Worm (Caenorhabditis elegans) whole organism, young adult: ENCODE results near the gene zmp-4.

ENCODE experiments used
- B0019.2 ChIP-seq: fragments of 200-800 bp; sonication (Bioruptor generic); conservative IDR thresholded peaks from 2 replicates; pipeline ENCODE4 v1.3.6; 2022; ENCODE audit warnings: missing genetic modification reagents, missing genetic modification characterization, missing compliant biosample characterization
- C06A6.2 ChIP-seq: fragments of 200-800 bp; sonication (Bioruptor generic); conservative IDR thresholded peaks from 2 replicates; pipeline ENCODE4 v1.3.6; 2022; ENCODE audit warnings: missing genetic modification characterization, missing compliant biosample characterization
- C17E4.6 ChIP-seq: fragments of 200-800 bp; sonication (Bioruptor generic); IDR thresholded peaks from 2 replicates; pipeline ENCODE4 v1.3.6; 2022; ENCODE audit warnings: missing genetic modification reagents, missing genetic modification characterization, missing compliant biosample characterization
- F22D6.2 ChIP-seq: sonication (generic microtip); optimal IDR thresholded peaks from 2 replicates; lab custom pipeline; 2016; ENCODE audit warnings: mild to moderate bottlenecking, missing genetic modification characterization, missing compliant biosample characterization
- F57C9.4 ChIP-seq: sonication (generic microtip); optimal IDR thresholded peaks from 2 replicates; lab custom pipeline; 2017; ENCODE audit warnings: mild to moderate bottlenecking, missing genetic modification characterization, missing compliant biosample characterization
- T26A5.8 ChIP-seq: sonication (generic microtip); optimal IDR thresholded peaks from 2 replicates; lab custom pipeline; 2016; ENCODE audit warnings: missing genetic modification characterization, missing compliant biosample characterization
- Y56A3A.18 ChIP-seq: fragments of 200-800 bp; sonication (Bioruptor generic); IDR thresholded peaks from 2 replicates; pipeline ENCODE4 v1.3.6; 2022; ENCODE audit warnings: missing genetic modification reagents, missing genetic modification characterization, missing compliant biosample characterization
- aptf-2 ChIP-seq: fragments of 200-800 bp; sonication (Bioruptor generic); conservative IDR thresholded peaks from 2 replicates; pipeline ENCODE4 v1.3.6; 2022; ENCODE audit warnings: missing genetic modification reagents, missing genetic modification characterization, missing compliant biosample characterization
- aptf-3 ChIP-seq: fragments of 200-800 bp; sonication (Bioruptor generic); IDR thresholded peaks from 2 replicates; pipeline ENCODE4 v1.3.6; 2022; ENCODE audit warnings: missing genetic modification characterization, missing compliant biosample characterization
- athp-1 ChIP-seq: sonication (generic microtip); optimal IDR thresholded peaks from 2 replicates; lab custom pipeline; 2017; ENCODE audit warnings: mild to moderate bottlenecking, missing genetic modification characterization, missing compliant biosample characterization
- attf-3 ChIP-seq: fragments of 200-800 bp; sonication (Bioruptor generic); conservative IDR thresholded peaks from 2 replicates; pipeline ENCODE4 v1.3.6; 2022; ENCODE audit warnings: missing genetic modification reagents, missing genetic modification characterization, missing compliant biosample characterization
- attf-6 ChIP-seq: fragments of 200-800 bp; sonication (Bioruptor generic); IDR thresholded peaks from 2 replicates; pipeline ENCODE4 v1.3.6; 2022; ENCODE audit warnings: missing genetic modification reagents, missing genetic modification characterization, missing compliant biosample characterization
- bed-1 ChIP-seq: fragments of 200-800 bp; sonication (Bioruptor generic); IDR thresholded peaks from 2 replicates; pipeline ENCODE4 v1.3.6; 2022; ENCODE audit warnings: missing genetic modification reagents, missing genetic modification characterization, missing compliant biosample characterization
- bed-2 ChIP-seq: fragments of 200-800 bp; sonication (Bioruptor generic); IDR thresholded peaks from 2 replicates; pipeline ENCODE4 v1.3.6; 2022; ENCODE audit warnings: missing genetic modification reagents, missing genetic modification characterization, missing compliant biosample characterization
- ceh-40 ChIP-seq: fragments of 200-800 bp; sonication (Bioruptor generic); IDR thresholded peaks from 2 replicates; pipeline ENCODE4 v1.3.6; 2022; ENCODE audit warnings: missing genetic modification characterization, missing compliant biosample characterization
- dox-1 ChIP-seq: fragments of 200-800 bp; sonication (Bioruptor generic); IDR thresholded peaks from 2 replicates; pipeline ENCODE4 v1.3.6; 2022; ENCODE audit warnings: missing genetic modification reagents, missing genetic modification characterization, missing compliant biosample characterization
- dpl-1 ChIP-seq: fragments of 150-350 bp; optimal IDR thresholded peaks from 2 replicates; lab custom pipeline; 2014; ENCODE audit warnings: missing biosample characterization, missing genetic modification reagents, missing genetic modification characterization
- ekl-4 ChIP-seq: fragments of 200-800 bp; sonication (Bioruptor generic); IDR thresholded peaks from 2 replicates; pipeline ENCODE4 v1.3.6; 2022; ENCODE audit warnings: missing genetic modification reagents, missing genetic modification characterization, missing compliant biosample characterization
- gei-17 ChIP-seq: fragments of 200-800 bp; sonication (Bioruptor generic); optimal IDR thresholded peaks from 2 replicates; lab custom pipeline; 2018; ENCODE audit warnings: mild to moderate bottlenecking, missing genetic modification characterization, missing compliant biosample characterization
- hmg-1.2 ChIP-seq: fragments of 200-800 bp; sonication (Bioruptor generic); IDR thresholded peaks from 2 replicates; pipeline ENCODE4 v1.3.6; 2022; ENCODE audit warnings: missing genetic modification reagents, missing genetic modification characterization, missing compliant biosample characterization
- hsf-1 ChIP-seq: fragments of 200-800 bp; sonication (Bioruptor generic); IDR thresholded peaks from 2 replicates; pipeline ENCODE4 v1.3.6; 2022; ENCODE audit warnings: missing genetic modification reagents, missing genetic modification characterization, missing compliant biosample characterization
- let-607 ChIP-seq, 2 experiments: fragments of 200-800 bp in 1 of 2; sonication (Bioruptor generic) in 1 of 2; sonication (generic microtip) in 1 of 2; optimal IDR thresholded peaks; 2 replicates each; lab custom pipeline; 2016 to 2018; ENCODE audit warnings: mild to moderate bottlenecking in 2 of 2, missing compliant biosample characterization in 2 of 2, missing genetic modification characterization in 2 of 2, moderate library complexity in 2 of 2, missing genotype in 1 of 2
- lin-26 ChIP-seq: fragments of 200-800 bp; sonication (Bioruptor generic); IDR thresholded peaks from 2 replicates; pipeline ENCODE4 v1.3.6; 2022; ENCODE audit warnings: missing genetic modification reagents, missing genetic modification characterization, missing compliant biosample characterization
- lin-35 ChIP-seq, 3 experiments: fragments of 150-350 bp in 2 of 3; sonication (generic microtip) in 1 of 3; optimal IDR thresholded peaks; 2 replicates each; lab custom pipeline; 2014 to 2018; ENCODE audit warnings: missing biosample characterization in 3 of 3, missing genetic modification characterization in 3 of 3, missing genetic modification reagents in 3 of 3
- lin-40 ChIP-seq: sonication (generic microtip); optimal IDR thresholded peaks from 2 replicates; lab custom pipeline; 2016; ENCODE audit warnings: missing genetic modification characterization, mild to moderate bottlenecking, missing compliant biosample characterization, missing genotype, missing genetic modification reagents
- lin-54 ChIP-seq: fragments of 200-800 bp; sonication (Bioruptor generic); optimal IDR thresholded peaks from 2 replicates; lab custom pipeline; 2018; ENCODE audit warnings: mild to moderate bottlenecking, missing genetic modification characterization, missing compliant biosample characterization
- madf-10 ChIP-seq: sonication (generic microtip); optimal IDR thresholded peaks from 2 replicates; lab custom pipeline; 2016; ENCODE audit warnings: mild to moderate bottlenecking, missing genetic modification characterization, missing compliant biosample characterization
- madf-6 ChIP-seq: fragments of 200-800 bp; sonication (Bioruptor generic); IDR thresholded peaks from 2 replicates; pipeline ENCODE4 v1.3.6; 2022; ENCODE audit warnings: missing genetic modification reagents, missing genetic modification characterization, missing compliant biosample characterization
- mcd-1 ChIP-seq: fragments of 200-800 bp; sonication (Bioruptor generic); IDR thresholded peaks from 2 replicates; pipeline ENCODE4 v1.3.6; 2022; ENCODE audit warnings: missing genetic modification reagents, missing genetic modification characterization, missing compliant biosample characterization
- nfyb-1 ChIP-seq: fragments of 200-800 bp; sonication (Bioruptor generic); IDR thresholded peaks from 2 replicates; pipeline ENCODE4 v1.3.6; 2022; ENCODE audit warnings: missing genetic modification reagents, missing genetic modification characterization, missing compliant biosample characterization
- nhr-120 ChIP-seq: fragments of 200-800 bp; sonication (Bioruptor generic); IDR thresholded peaks from 2 replicates; pipeline ENCODE4 v1.3.6; 2022; ENCODE audit warnings: missing genetic modification characterization, missing compliant biosample characterization
- nhr-179 ChIP-seq: sonication (generic microtip); optimal IDR thresholded peaks from 2 replicates; lab custom pipeline; 2016; ENCODE audit warnings: mild to moderate bottlenecking, missing genetic modification characterization, missing compliant biosample characterization
- pbrm-1 ChIP-seq: fragments of 200-800 bp; sonication (Bioruptor generic); IDR thresholded peaks from 2 replicates; pipeline ENCODE4 v1.3.6; 2022; ENCODE audit warnings: missing genetic modification reagents, missing genetic modification characterization, missing compliant biosample characterization
- rcor-1 ChIP-seq: fragments of 200-800 bp; sonication (Bioruptor generic); IDR thresholded peaks from 2 replicates; pipeline ENCODE4 v1.3.6; 2022; ENCODE audit warnings: missing genetic modification reagents, missing genetic modification characterization, missing compliant biosample characterization
- rec-8 ChIP-seq, 2 experiments: sonication (generic microtip); optimal IDR thresholded peaks; 2 replicates each; lab custom pipeline; 2016; ENCODE audit warnings: mild to moderate bottlenecking in 2 of 2, missing genetic modification characterization in 2 of 2, missing genetic modification reagents in 2 of 2, missing genotype in 2 of 2, missing biosample characterization in 1 of 2, missing compliant biosample characterization in 1 of 2, moderate library complexity in 1 of 2
- repo-1 ChIP-seq: sonication (generic microtip); optimal IDR thresholded peaks from 2 replicates; lab custom pipeline; 2017; ENCODE audit warnings: mild to moderate bottlenecking, missing genetic modification characterization, missing compliant biosample characterization
- rpc-1 ChIP-seq, 2 experiments: fragments of 150-350 bp in 1 of 2; sonication (generic microtip) in 1 of 2; optimal IDR thresholded peaks; 2 replicates each; lab custom pipeline; 2014 to 2018; ENCODE audit warnings: missing biosample characterization in 1 of 2, missing genetic modification characterization in 1 of 2, missing genetic modification reagents in 1 of 2, missing genotype in 1 of 2
- sdz-38 ChIP-seq: sonication (generic microtip); optimal IDR thresholded peaks from 2 replicates; lab custom pipeline; 2016; ENCODE audit warnings: missing genotype, missing genetic modification characterization, missing compliant biosample characterization
- sptf-2 ChIP-seq: fragments of 200-800 bp; sonication (Bioruptor generic); optimal IDR thresholded peaks from 2 replicates; lab custom pipeline; 2018; ENCODE audit warnings: mild to moderate bottlenecking, missing genetic modification characterization, missing compliant biosample characterization
- tlf-1 ChIP-seq: fragments of 200-800 bp; sonication (Bioruptor generic); optimal IDR thresholded peaks from 2 replicates; lab custom pipeline; 2018; ENCODE audit warnings: mild to moderate bottlenecking, missing genetic modification characterization, missing compliant biosample characterization
- unc-130 ChIP-seq: sonication (generic microtip); optimal IDR thresholded peaks from 2 replicates; lab custom pipeline; 2016; ENCODE audit warnings: missing genetic modification reagents, missing genetic modification characterization, missing compliant biosample characterization
- xnd-1 ChIP-seq: sonication (generic microtip); optimal IDR thresholded peaks from 2 replicates; lab custom pipeline; 2016; ENCODE audit warnings: missing genotype, missing genetic modification reagents, missing genetic modification characterization, missing compliant biosample characterization
- zim-3 ChIP-seq: sonication (generic microtip); optimal IDR thresholded peaks from 2 replicates; lab custom pipeline; 2017; ENCODE audit warnings: mild to moderate bottlenecking, missing genetic modification characterization, moderate library complexity, missing compliant biosample characterization
- ztf-26 ChIP-seq: sonication (generic microtip); optimal IDR thresholded peaks from 2 replicates; lab custom pipeline; 2017; ENCODE audit warnings: missing genetic modification characterization, missing compliant biosample characterization
- ztf-3 ChIP-seq: fragments of 200-800 bp; sonication (Bioruptor generic); optimal IDR thresholded peaks from 2 replicates; lab custom pipeline; 2018; ENCODE audit warnings: mild to moderate bottlenecking, missing genetic modification characterization, missing compliant biosample characterization

zmp-4 gene

ce11 chrV:14876257-14876656, 45.2 kb downstream of the zmp-4 start (continued):
- TF ChIP-seq lin-40 (tag; lab: Kevin White, UChicago) (no peak), ceh-40 (no peak), attf-6 (GFP tag; lab: Robert Waterston, UW) (peak; percentile 67), attf-3 (GFP tag; lab: Robert Waterston, UW) (no peak), lin-35 (GFP tag; optimal IDR thresholded peaks at IDR 0.05; lab: Kevin White, UChicago) (no peak), dox-1 (GFP tag; lab: Robert Waterston, UW) (peak; percentile 62), madf-6 (GFP tag; lab: Robert Waterston, UW) (peak; percentile 67), F57C9.4 (no peak), rcor-1 (GFP tag; lab: Robert Waterston, UW) (peak; percentile 81), ztf-26 (tag; lab: Kevin White, UChicago) (no peak), lin-26 (GFP tag; lab: Robert Waterston, UW) (no peak), aptf-2 (GFP tag; lab: Robert Waterston, UW) (no peak), let-607 (tag; optimal IDR thresholded peaks at IDR 0.05; lab: Kevin White, UChicago) (peak in 1 of 2 experiments; percentile 6), hmg-1.2 (peak; percentile 66), bed-2 (GFP tag; lab: Robert Waterston, UW) (no peak), bed-1 (GFP tag; lab: Robert Waterston, UW) (no peak), madf-10 (tag; lab: Kevin White, UChicago) (peak; percentile 28), ekl-4 (GFP tag; lab: Robert Waterston, UW) (0 out of 2 replicates have a peak, but pooled peaks have one; percentile 48), sptf-2 (GFP tag; lab: Kevin White, UChicago) (no peak), unc-130 (no peak), nhr-179 (no peak), F22D6.2 (tag; lab: Kevin White, UChicago) (no peak), xnd-1 (tag; lab: Kevin White, UChicago) (no peak), lin-54 (peak; percentile 56), dpl-1 (GFP tag; lab: Kevin White, UChicago) (no peak), athp-1 (peak; percentile 14), tlf-1 (GFP tag; lab: Kevin White, UChicago) (no peak), rec-8 (tag; optimal IDR thresholded peaks at IDR 0.05; lab: Kevin White, UChicago) (peak; percentile 10 to 31), sdz-38 (tag; lab: Kevin White, UChicago) (no peak), nhr-120 (no peak), B0019.2 (no peak), repo-1 (tag; lab: Kevin White, UChicago) (no peak), C17E4.6 (no peak)

DNA sequence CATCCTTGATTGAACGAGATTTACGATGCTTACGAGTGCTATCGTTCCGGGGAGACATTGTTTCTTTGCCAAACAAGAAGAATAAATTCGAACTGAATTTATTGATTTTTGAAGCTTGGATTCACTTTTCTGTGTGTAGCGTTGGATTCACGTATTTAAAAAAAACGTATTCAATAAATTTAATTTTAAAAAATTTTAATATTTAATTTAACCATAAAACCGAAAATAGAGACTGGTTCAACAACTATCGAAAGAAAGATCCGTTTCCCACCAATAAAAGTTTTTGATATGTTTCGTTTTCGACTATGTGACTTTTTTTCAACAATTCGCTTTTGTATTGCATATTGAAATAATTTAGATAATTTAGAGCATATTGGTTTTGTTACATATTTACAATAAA, 46.0 kb downstream of the zmp-4 start, which contains the start of gene ZC412.5:
TSS of gene ZC412.5 (minus strand) at position 101 of the 400 bp plus-strand sequence.
- no peak for TF ChIP-seq T26A5.8 (tag; lab: Kevin White, UChicago)
- TF ChIP-seq C06A6.2 (GFP tag; lab: Robert Waterston, UW) = no peak

ce11 chrV:14871365-14871764, 50.0 kb downstream of the zmp-4 start, which contains the start of gene ZC412.3:
ZC412.3 (minus strand) TSS chrV:14871547.
- no peak for TF ChIP-seq hsf-1 (GFP tag; lab: Robert Waterston, UW)
- TF ChIP-seq ztf-3 (GFP tag; lab: Kevin White, UChicago) = no peak
- TF ChIP-seq let-607 (tag; optimal IDR thresholded peaks at IDR 0.05; lab: Kevin White, UChicago) = no peak
- no peak for TF ChIP-seq unc-130
- TF ChIP-seq lin-40 (tag; lab: Kevin White, UChicago) = no peak
- TF ChIP-seq pbrm-1 (GFP tag; lab: Robert Waterston, UW) = no peak
- no peak for TF ChIP-seq zim-3 (tag; lab: Kevin White, UChicago)
- no peak for TF ChIP-seq rpc-1 (optimal IDR thresholded peaks at IDR 0.05; lab: Kevin White, UChicago)
- no peak for TF ChIP-seq rpc-1 (tag; optimal IDR thresholded peaks at IDR 0.05; lab: Kevin White, UChicago)
- no peak for TF ChIP-seq aptf-3 (GFP tag; lab: Robert Waterston, UW)
- TF ChIP-seq Y56A3A.18 = no peak
- TF ChIP-seq gei-17 = no peak
- TF ChIP-seq mcd-1 (GFP tag; lab: Robert Waterston, UW) = no peak
- TF ChIP-seq nfyb-1 (GFP tag; lab: Robert Waterston, UW) = no peak
- TF ChIP-seq, all 124 proteins: peak for 0
